Fruit fly (Drosophila melanogaster) whole organism, adult: ENCODE measurements around the gene CG17778.

Experiments
- CG11617 ChIP-seq: fragments of 200-800 bp; sonication (Bioruptor generic); optimal IDR thresholded peaks from 2 replicates; lab custom pipeline; 2017; ENCODE audit warnings: mild to moderate bottlenecking, missing biosample characterization, missing genetic modification reagents, missing genetic modification characterization
- CG12768 ChIP-seq: fragments of 200-800 bp; sonication (Bioruptor generic); optimal IDR thresholded peaks from 2 replicates; lab custom pipeline; 2017; ENCODE audit warnings: missing biosample characterization, missing genetic modification characterization, mild to moderate bottlenecking, moderate library complexity, missing genetic modification reagents
- CG14711 ChIP-seq: fragments of 200-800 bp; sonication (Bioruptor generic); optimal IDR thresholded peaks from 2 replicates; lab custom pipeline; 2018; ENCODE audit warnings: missing biosample characterization, mild to moderate bottlenecking, missing genetic modification characterization, moderate library complexity
- CG1620 ChIP-seq: fragments of 200-800 bp; sonication (Bioruptor generic); optimal IDR thresholded peaks from 2 replicates; lab custom pipeline; 2016; ENCODE audit warnings: missing biosample characterization, missing genetic modification characterization
- CG33017 ChIP-seq: fragments of 200-800 bp; sonication (Bioruptor generic); optimal IDR thresholded peaks from 2 replicates; lab custom pipeline; 2018; ENCODE audit warnings: missing biosample characterization, mild to moderate bottlenecking, missing genetic modification characterization, moderate library complexity
- CG5204 ChIP-seq: fragments of 200-800 bp; sonication (Bioruptor generic); optimal IDR thresholded peaks from 2 replicates; lab custom pipeline; 2016; ENCODE audit warnings: missing biosample characterization, missing genetic modification characterization
- CG7045 ChIP-seq: fragments of 200-800 bp; sonication (Bioruptor generic); optimal IDR thresholded peaks from 2 replicates; lab custom pipeline; 2017; ENCODE audit warnings: missing biosample characterization, mild to moderate bottlenecking, missing genetic modification characterization
- CG7101 ChIP-seq: fragments of 200-800 bp; sonication (Bioruptor generic); optimal IDR thresholded peaks from 2 replicates; lab custom pipeline; 2018; ENCODE audit warnings: missing biosample characterization, mild to moderate bottlenecking, missing genetic modification characterization, moderate library complexity
- Clk ChIP-seq: fragments of 200-800 bp; sonication (Bioruptor generic); optimal IDR thresholded peaks from 2 replicates; lab custom pipeline; 2017; ENCODE audit warnings: missing biosample characterization, missing genetic modification characterization
- Crg-1 ChIP-seq: fragments of 200-800 bp; sonication (Bioruptor generic); optimal IDR thresholded peaks from 2 replicates; lab custom pipeline; 2016; ENCODE audit warnings: missing biosample characterization, missing genetic modification characterization
- Hr96 ChIP-seq: fragments of 200-800 bp; sonication (Bioruptor generic); optimal IDR thresholded peaks from 2 replicates; lab custom pipeline; 2016; ENCODE audit warnings: missing biosample characterization, missing genetic modification characterization
- Mnt ChIP-seq: fragments of 200-800 bp; sonication (Bioruptor generic); optimal IDR thresholded peaks from 2 replicates; lab custom pipeline; 2016; ENCODE audit warnings: missing biosample characterization, mild to moderate bottlenecking, missing genetic modification characterization
- bab1 ChIP-seq: fragments of 200-800 bp; sonication (Bioruptor generic); optimal IDR thresholded peaks from 3 replicates; lab custom pipeline; 2019; ENCODE audit warnings: missing biosample characterization, mild to moderate bottlenecking, missing genetic modification characterization, moderate library complexity
- cic ChIP-seq: fragments of 200-800 bp; sonication (Bioruptor generic); optimal IDR thresholded peaks from 2 replicates; lab custom pipeline; 2017; ENCODE audit warnings: missing biosample characterization, mild to moderate bottlenecking, missing genetic modification characterization, moderate library complexity
- cnc ChIP-seq, 2 experiments: fragments of >200 bp; optimal IDR thresholded peaks; 2 replicates each; lab custom pipeline; 2017
- kay ChIP-seq: fragments of 200-800 bp; sonication (Bioruptor generic); peaks from one replicate; lab custom pipeline; 2016; ENCODE audit warnings: missing biosample characterization, missing genetic modification characterization, borderline replicate concordance
- ovo ChIP-seq: fragments of 200-800 bp; sonication (Bioruptor generic); optimal IDR thresholded peaks from 2 replicates; lab custom pipeline; 2016; ENCODE audit warnings: missing biosample characterization, missing genetic modification characterization
- pad ChIP-seq: fragments of 200-800 bp; sonication (Bioruptor generic); optimal IDR thresholded peaks from 3 replicates; lab custom pipeline; 2017; ENCODE audit warnings: missing biosample characterization, missing genetic modification characterization, mild to moderate bottlenecking, moderate library complexity, missing genetic modification reagents
- tj ChIP-seq: fragments of 200-800 bp; sonication (Bioruptor generic); optimal IDR thresholded peaks from 3 replicates; lab custom pipeline; 2017; ENCODE audit warnings: missing biosample characterization, mild to moderate bottlenecking, missing genetic modification characterization, moderate library complexity
- toe ChIP-seq: fragments of 200-800 bp; sonication (Bioruptor generic); optimal IDR thresholded peaks from 2 replicates; lab custom pipeline; 2016; ENCODE audit warnings: missing biosample characterization, missing genetic modification characterization

The CG17778 gene

DNA sequence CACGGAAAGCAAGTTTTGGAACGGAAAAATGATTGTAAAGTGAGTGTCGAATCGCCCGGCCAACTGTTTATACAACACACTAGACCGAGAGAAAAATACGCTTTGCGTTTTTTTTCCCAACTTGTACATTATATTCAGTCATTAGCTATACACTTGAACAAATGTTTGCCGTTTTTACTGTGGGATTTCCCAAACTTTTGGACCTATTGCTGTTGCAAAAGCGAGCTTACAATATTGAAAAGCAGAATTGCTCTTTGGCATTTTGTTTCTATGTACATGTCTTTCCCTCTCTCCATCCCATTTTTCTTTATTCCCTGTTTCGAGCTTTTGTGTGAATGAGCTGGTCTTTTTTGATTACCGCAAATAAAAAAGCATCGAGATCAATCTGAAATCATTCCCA, 3.0 kb downstream of the CG17778 start:
- no peak for TF ChIP-seq Hr96 (GFP tag; lab: Kevin White, UChicago)
- no peak for TF ChIP-seq CG14711 (tag; lab: Kevin White, UChicago)
- TF ChIP-seq cnc (optimal IDR thresholded peaks at IDR 0.05; lab: Kevin White, UChicago), result no peak
- peak; percentile 14 for TF ChIP-seq cic (GFP tag; lab: Kevin White, UChicago)
- TF ChIP-seq CG11617 (GFP tag; lab: Kevin White, UChicago), result no peak
- no peak for TF ChIP-seq Mnt

DNA sequence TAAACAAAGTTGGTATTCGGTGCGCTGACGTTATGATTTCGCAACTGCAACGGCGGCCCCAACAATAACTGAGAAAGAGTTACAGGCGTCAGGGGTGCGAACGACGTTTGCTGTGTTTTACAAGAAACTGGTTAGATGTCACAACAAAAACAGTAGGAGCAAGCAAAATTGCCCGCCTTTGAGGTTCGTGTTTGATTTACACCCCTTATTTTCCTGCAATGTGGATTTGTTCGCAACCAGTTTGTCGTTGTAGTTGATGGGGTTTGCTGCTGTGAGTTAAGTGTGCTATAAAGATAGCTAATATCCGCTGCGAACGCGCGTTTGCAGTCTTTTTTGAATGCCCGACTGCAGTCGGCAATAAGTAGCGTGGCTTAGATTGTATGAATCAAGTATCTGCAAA, 4.0 kb downstream of the CG17778 start:
- TF ChIP-seq kay (GFP tag; lab: Kevin White, UChicago) (no peak), CG11617 (GFP tag; lab: Kevin White, UChicago) (no peak), CG7045 (GFP tag; lab: Kevin White, UChicago) (no peak), CG1620 (GFP tag; lab: Kevin White, UChicago) (no peak), CG33017 (tag; lab: Kevin White, UChicago) (no peak), pad (GFP tag; lab: Kevin White, UChicago) (peak; percentile 1), CG5204 (no peak), CG12768 (GFP tag; lab: Kevin White, UChicago) (no peak), Crg-1 (GFP tag; lab: Kevin White, UChicago) (no peak), CG7101 (peak; percentile 43)

DNA sequence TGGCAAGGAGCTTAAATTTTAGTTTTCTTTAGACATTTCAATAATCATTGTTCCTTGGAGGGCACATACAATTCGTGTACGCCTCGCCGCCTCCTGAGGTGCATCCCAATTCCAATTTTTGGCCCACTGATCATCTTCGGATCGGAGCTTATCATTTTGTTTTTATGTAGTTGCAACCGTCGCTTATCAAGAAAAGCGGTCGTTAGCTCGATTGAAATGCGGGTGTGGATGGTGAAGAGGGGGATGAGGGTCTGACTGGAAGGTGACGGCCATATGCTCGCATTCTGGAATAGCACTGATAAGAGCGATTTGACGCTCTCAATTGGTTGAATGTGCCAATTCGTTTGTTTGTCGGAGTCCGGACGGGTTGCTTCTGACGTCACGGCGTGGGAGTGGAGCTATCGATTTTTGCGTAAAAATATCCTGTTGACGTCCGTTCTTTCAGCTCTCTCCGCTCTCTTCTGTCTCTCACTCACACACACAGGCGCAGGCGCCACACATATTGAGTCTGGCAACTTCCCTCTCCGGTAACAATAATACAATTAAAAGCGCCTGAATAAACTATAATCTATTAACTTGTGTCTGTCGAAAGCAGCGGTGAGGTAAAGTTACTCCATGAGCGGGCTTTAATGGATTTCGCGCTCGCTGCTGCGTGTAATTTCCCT, 4.6 kb downstream of the CG17778 start:
- no peak for TF ChIP-seq Hr96 (GFP tag; lab: Kevin White, UChicago)
- no peak for TF ChIP-seq CG1620 (GFP tag; lab: Kevin White, UChicago)
- no peak for TF ChIP-seq CG11617 (GFP tag; lab: Kevin White, UChicago)

DNA sequence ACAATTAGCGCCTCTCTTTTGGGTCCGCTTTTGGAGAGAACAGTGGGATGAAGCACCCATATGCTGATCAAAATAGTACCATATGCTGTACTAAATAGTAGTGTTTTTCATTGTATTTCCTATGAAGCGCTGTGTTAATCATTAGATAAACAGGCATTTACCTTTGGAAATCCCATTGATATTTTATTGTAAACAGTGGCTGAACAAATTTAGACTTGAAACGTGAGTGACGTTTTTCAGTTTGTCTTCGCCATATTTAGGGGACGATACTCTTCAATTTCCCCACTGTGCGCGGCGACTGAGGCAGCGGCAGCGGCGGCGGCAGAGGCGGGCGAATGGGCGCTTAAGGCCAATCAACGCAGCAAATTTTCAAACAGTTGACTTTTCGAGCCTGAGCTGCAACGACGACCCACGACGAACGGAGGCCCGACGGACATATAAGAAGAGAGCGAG, 5.2 kb downstream of the CG17778 start:
- TF ChIP-seq CG33017 (tag; lab: Kevin White, UChicago) (peak; percentile 79), cic (GFP tag; lab: Kevin White, UChicago) (peak; percentile 73), pad (GFP tag; lab: Kevin White, UChicago) (peak; percentile 81), tj (GFP tag; lab: Kevin White, UChicago) (peak; percentile 65), CG7101 (peak; percentile 90), kay (GFP tag; lab: Kevin White, UChicago) (no peak), CG5204 (no peak), Crg-1 (GFP tag; lab: Kevin White, UChicago) (peak; percentile 67), CG14711 (tag; lab: Kevin White, UChicago) (peak; percentile 75), Mnt (peak; percentile 78), CG1620 (GFP tag; lab: Kevin White, UChicago) (peak; percentile 50), CG11617 (GFP tag; lab: Kevin White, UChicago) (peak; percentile 84), Clk (GFP tag; lab: Kevin White, UChicago) (peak; percentile 77), toe (GFP tag; lab: Kevin White, UChicago) (peak; percentile 70), CG12768 (GFP tag; lab: Kevin White, UChicago) (peak; percentile 83), CG7045 (GFP tag; lab: Kevin White, UChicago) (peak; percentile 83), Hr96 (GFP tag; lab: Kevin White, UChicago) (no peak), bab1 (peak; percentile 82), cnc (optimal IDR thresholded peaks at IDR 0.05; lab: Kevin White, UChicago) (no peak), ovo (GFP tag; lab: Kevin White, UChicago) (peak; percentile 59)

DNA sequence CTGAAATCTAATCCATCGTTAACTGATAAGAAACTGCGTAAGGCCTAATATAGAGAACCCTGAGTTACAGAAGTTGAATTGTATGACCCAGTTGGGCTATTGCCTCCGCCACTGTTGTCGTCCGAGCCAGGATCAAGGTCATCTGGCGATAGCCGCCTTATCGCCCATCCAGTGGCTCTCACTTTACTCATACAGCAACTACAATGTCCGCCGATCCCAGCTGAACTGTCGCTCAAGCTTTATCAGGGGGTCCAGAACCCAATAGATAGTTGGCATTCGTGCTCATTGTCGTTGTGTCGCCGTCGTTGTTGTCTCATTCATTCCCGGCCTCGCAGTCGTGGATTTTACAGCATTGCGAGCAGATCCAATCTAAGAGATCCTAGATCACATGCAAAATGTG, 14.7 kb downstream of the CG17778 start, which contains the start of gene arg:
Gene arg (plus strand): TSS at position 319 of the 400 bp plus-strand sequence.
- TF ChIP-seq ovo (GFP tag; lab: Kevin White, UChicago), result no peak
- TF ChIP-seq CG7045 (GFP tag; lab: Kevin White, UChicago), result no peak
- TF ChIP-seq tj (GFP tag; lab: Kevin White, UChicago), result no peak
- TF ChIP-seq CG11617 (GFP tag; lab: Kevin White, UChicago), result no peak
- TF ChIP-seq cnc (optimal IDR thresholded peaks at IDR 0.05; lab: Kevin White, UChicago), result no peak
- TF ChIP-seq CG12768 (GFP tag; lab: Kevin White, UChicago), result no peak
- TF ChIP-seq CG14711 (tag; lab: Kevin White, UChicago), result no peak
- TF ChIP-seq cic (GFP tag; lab: Kevin White, UChicago), result peak; percentile 3
- no peak for TF ChIP-seq toe (GFP tag; lab: Kevin White, UChicago)

DNA sequence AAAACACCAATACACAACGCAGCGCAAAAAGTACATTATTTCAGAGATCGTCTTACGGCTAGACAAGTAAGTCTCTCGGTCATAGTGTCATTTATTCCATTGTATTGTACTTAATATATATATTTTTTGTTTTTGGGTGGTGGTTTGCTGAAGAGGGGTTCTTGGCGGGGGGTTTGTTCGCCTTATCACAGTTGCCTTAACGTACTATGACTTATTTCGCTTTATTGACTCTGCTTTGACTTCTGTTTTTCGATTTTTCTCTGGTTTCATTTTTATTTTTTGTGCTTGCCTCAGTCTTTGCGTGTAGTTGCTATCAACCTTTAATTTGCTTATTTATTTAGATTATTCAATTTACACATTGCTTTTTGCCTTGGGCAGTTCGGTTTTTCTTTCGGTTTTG, 16.1 kb downstream of the CG17778 start:
- TF ChIP-seq ovo (GFP tag; lab: Kevin White, UChicago) (no peak), Mnt (no peak), cnc (optimal IDR thresholded peaks at IDR 0.05; lab: Kevin White, UChicago) (no peak), CG12768 (GFP tag; lab: Kevin White, UChicago) (no peak), CG11617 (GFP tag; lab: Kevin White, UChicago) (no peak), toe (GFP tag; lab: Kevin White, UChicago) (no peak), bab1 (no peak), CG1620 (GFP tag; lab: Kevin White, UChicago) (no peak), CG5204 (no peak), cic (GFP tag; lab: Kevin White, UChicago) (no peak)
